Worm (Caenorhabditis elegans) whole organism, early embryonic: ENCODE results near the gene fbxa-128.
A peak's percentile ranks its signal among the peaks of the same experiment; 100 is the strongest.

ENCODE experiments used
- F13C5.2 ChIP-seq: sonication (generic microtip); optimal IDR thresholded peaks from 2 replicates; lab custom pipeline; 2017; ENCODE audit warnings: mild to moderate bottlenecking, missing genetic modification characterization, inconsistent platforms, missing compliant biosample characterization
- ama-1 ChIP-seq: fragments of 150-350 bp; optimal IDR thresholded peaks from 2 replicates; lab custom pipeline; 2014
- flt-1 ChIP-seq: fragments of 200-800 bp; sonication (Bioruptor generic); IDR thresholded peaks from 2 replicates; pipeline ENCODE4 v1.3.6; 2022; ENCODE audit warnings: missing genetic modification characterization, missing compliant biosample characterization

DNA sequence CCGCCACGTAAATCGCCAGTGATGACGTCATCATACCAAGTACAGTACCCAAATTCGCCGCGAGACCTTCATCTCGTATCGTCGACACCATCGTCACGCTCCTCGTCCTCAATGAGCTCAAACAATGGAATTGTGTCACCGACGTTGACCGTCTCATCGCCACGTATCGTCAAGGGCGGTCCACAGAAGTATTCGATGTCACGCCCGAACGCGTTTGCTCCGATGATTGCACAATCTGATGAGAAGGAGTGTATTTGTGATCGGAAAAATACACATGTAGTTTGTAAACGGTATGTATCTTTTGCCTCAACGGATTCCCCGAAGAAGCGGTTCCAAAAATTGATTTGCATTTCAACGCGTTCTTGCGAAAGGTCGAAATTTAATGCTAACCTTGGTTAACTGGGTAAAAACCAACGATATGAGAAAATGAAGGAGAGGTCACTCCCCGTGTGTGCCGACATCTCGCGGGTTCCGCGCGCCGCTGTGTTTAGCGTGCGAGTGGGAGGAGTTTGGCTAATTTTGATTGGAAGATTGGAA lies 48.7 kb downstream of the fbxa-128 start:
- TF ChIP-seq flt-1 (GFP tag; lab: Robert Waterston, UW) (no peak), F13C5.2 (tag; lab: Kevin White, UChicago) (peak; percentile 33), ama-1 (lab: Kevin White, UChicago) (peak; percentile 84)
